Fruit fly (Drosophila melanogaster) whole organism, embryonic: Measurements from ENCODE around the gene CG10948.

Source experiments
- CG12744 ChIP-seq: fragments of 200-800 bp; sonication (Bioruptor generic); optimal IDR thresholded peaks from 2 replicates; lab custom pipeline; 2016; ENCODE audit warnings: missing biosample characterization, missing genetic modification characterization
- CG6272 ChIP-seq: fragments of 200-800 bp; sonication (Bioruptor generic); IDR thresholded peaks from 2 replicates; pipeline ENCODE4 v1.3.6; 2022; ENCODE audit warnings: missing biosample characterization, missing genetic modification characterization
- CG7556 ChIP-seq: fragments of 200-800 bp; sonication (Bioruptor generic); optimal IDR thresholded peaks from 2 replicates; lab custom pipeline; 2017; ENCODE audit warnings: missing biosample characterization, mild to moderate bottlenecking, missing genetic modification characterization
- D ChIP-seq, 2 experiments: fragments of 200-800 bp in 1 of 2; fragments of >200 bp in 1 of 2; sonication (Bioruptor generic) in 1 of 2; optimal IDR thresholded peaks; 2 replicates in 1 of 2; 3 replicates in 1 of 2; lab custom pipeline; 2017; ENCODE audit warnings: mild to moderate bottlenecking in 1 of 2, missing biosample characterization in 1 of 2, missing genetic modification characterization in 1 of 2, missing genetic modification reagents in 1 of 2
- E2f1 ChIP-seq: fragments of 200-800 bp; sonication (Bioruptor generic); IDR thresholded peaks from 2 replicates; pipeline ENCODE4 v1.3.6; 2022; ENCODE audit warnings: missing biosample characterization, missing genetic modification characterization
- E2f2 ChIP-seq: fragments of 200-800 bp; sonication (Bioruptor generic); IDR thresholded peaks from 2 replicates; pipeline ENCODE4 v1.3.6; 2022; ENCODE audit warnings: missing biosample characterization, missing genetic modification characterization
- lola ChIP-seq, 3 experiments: fragments of >200 bp in 2 of 3; fragments of 200-800 bp in 1 of 3; sonication (Bioruptor generic) in 1 of 3; optimal IDR thresholded peaks; 2 replicates each; lab custom pipeline; 2017 to 2019; ENCODE audit warnings: missing biosample characterization in 3 of 3, missing genetic modification characterization in 3 of 3, mild to moderate bottlenecking in 1 of 3, moderate library complexity in 1 of 3
- ro ChIP-seq: fragments of 200-800 bp; sonication (Bioruptor generic); IDR thresholded peaks from 2 replicates; pipeline ENCODE4 v1.3.6; 2022; ENCODE audit warnings: missing biosample characterization, missing genetic modification characterization
- slp2 ChIP-seq: fragments of 200-800 bp; sonication (Bioruptor generic); optimal IDR thresholded peaks from 2 replicates; lab custom pipeline; 2016; ENCODE audit warnings: missing biosample characterization, missing genetic modification characterization

dm6 chr3L:12808421-12808820 is 41.5 kb downstream of the CG10948 start, which contains the start of gene CG32110:
- TF ChIP-seq CG7556 (GFP tag; lab: Kevin White, UChicago): no peak
- no peak for TF ChIP-seq CG12744 (GFP tag; lab: Kevin White, UChicago)
- TF ChIP-seq ro: no peak
- no peak for TF ChIP-seq E2f1 (GFP tag; lab: Robert Waterston, UW)
- no peak for TF ChIP-seq E2f2 (GFP tag; lab: Robert Waterston, UW)
- no peak for TF ChIP-seq CG6272
- no peak for TF ChIP-seq lola (GFP tag; optimal IDR thresholded peaks at IDR 0.05; lab: Kevin White, UChicago)
- no peak for TF ChIP-seq slp2 (GFP tag; lab: Kevin White, UChicago)
- TF ChIP-seq D (optimal IDR thresholded peaks at IDR 0.05; lab: Kevin White, UChicago): no peak
- no peak for TF ChIP-seq D (GFP tag; optimal IDR thresholded peaks at IDR 0.05; lab: Kevin White, UChicago)
